Worm (Caenorhabditis elegans) whole organism, L3 larva: Measurements from ENCODE around the gene K11H12.7.

ENCODE experiments used
- R02D3.7 ChIP-seq: fragments of 150-350 bp; optimal IDR thresholded peaks from 2 replicates; lab custom pipeline; 2014; ENCODE audit warnings: missing biosample characterization, missing genetic modification characterization
- ZK546.5 ChIP-seq: sonication (generic microtip); optimal IDR thresholded peaks from 2 replicates; lab custom pipeline; 2017; ENCODE audit warnings: missing biosample characterization, missing genetic modification characterization
- aly-2 ChIP-seq: fragments of 150-350 bp; optimal IDR thresholded peaks from 2 replicates; lab custom pipeline; 2014; ENCODE audit warnings: missing biosample characterization, missing genetic modification characterization
- ama-1 ChIP-seq: fragments of 150-350 bp; optimal IDR thresholded peaks from 2 replicates; lab custom pipeline; 2018
- ceh-16 ChIP-seq: sonication (generic microtip); optimal IDR thresholded peaks from 2 replicates; lab custom pipeline; 2017; ENCODE audit warnings: missing biosample characterization, missing genetic modification characterization
- ceh-28 ChIP-seq: fragments of 150-350 bp; optimal IDR thresholded peaks from 2 replicates; lab custom pipeline; 2014; ENCODE audit warnings: missing biosample characterization, missing genetic modification reagents, missing genetic modification characterization
- ceh-82 ChIP-seq: fragments of 150-350 bp; optimal IDR thresholded peaks from 2 replicates; lab custom pipeline; 2014; ENCODE audit warnings: missing biosample characterization, missing genetic modification characterization
- ceh-9 ChIP-seq: sonication (generic microtip); optimal IDR thresholded peaks from 2 replicates; lab custom pipeline; 2018; ENCODE audit warnings: missing biosample characterization, missing genetic modification characterization
- daf-12 ChIP-seq: fragments of 150-350 bp; optimal IDR thresholded peaks from 2 replicates; lab custom pipeline; 2014; ENCODE audit warnings: missing biosample characterization, missing genetic modification reagents, missing genetic modification characterization
- egl-27 ChIP-seq: sonication (generic microtip); optimal IDR thresholded peaks from 4 replicates; lab custom pipeline; 2017; ENCODE audit warnings: missing biosample characterization, missing genetic modification reagents, missing genetic modification characterization
- egl-5 ChIP-seq: fragments of 150-350 bp; optimal IDR thresholded peaks from 2 replicates; lab custom pipeline; 2017; ENCODE audit warnings: missing biosample characterization, missing genetic modification reagents, missing genetic modification characterization, inconsistent platforms
- elt-1 ChIP-seq: fragments of 150-350 bp; optimal IDR thresholded peaks from 2 replicates; lab custom pipeline; 2014; ENCODE audit warnings: missing biosample characterization, missing genetic modification characterization
- elt-2 ChIP-seq: sonication (generic microtip); optimal IDR thresholded peaks from 2 replicates; lab custom pipeline; 2016; ENCODE audit warnings: missing genetic modification reagents, mild to moderate bottlenecking, missing genetic modification characterization, missing compliant biosample characterization
- elt-3 ChIP-seq, 3 experiments: fragments of 150-350 bp in 1 of 3; sonication (generic microtip) in 2 of 3; optimal IDR thresholded peaks; 2 replicates in 2 of 3; 4 replicates in 1 of 3; lab custom pipeline; 2014 to 2017; ENCODE audit warnings: missing biosample characterization in 3 of 3, missing genetic modification characterization in 3 of 3
- eor-1 ChIP-seq, 2 experiments: fragments of 150-350 bp; optimal IDR thresholded peaks; 2 replicates each; lab custom pipeline; 2014 to 2018; ENCODE audit warnings: missing biosample characterization in 2 of 2, missing genetic modification characterization in 2 of 2
- fkh-10 ChIP-seq: sonication (generic microtip); optimal IDR thresholded peaks from 2 replicates; lab custom pipeline; 2017; ENCODE audit warnings: missing biosample characterization, missing genetic modification reagents, missing genetic modification characterization
- fkh-2 ChIP-seq: fragments of 150-350 bp; optimal IDR thresholded peaks from 2 replicates; lab custom pipeline; 2014; ENCODE audit warnings: missing biosample characterization, missing genetic modification reagents, missing genetic modification characterization
- fos-1 ChIP-seq: fragments of 150-350 bp; optimal IDR thresholded peaks from 2 replicates; lab custom pipeline; 2014; ENCODE audit warnings: missing biosample characterization, missing genetic modification characterization
- hmg-11 ChIP-seq: sonication (generic microtip); optimal IDR thresholded peaks from 2 replicates; lab custom pipeline; 2016; ENCODE audit warnings: missing genetic modification characterization, missing compliant biosample characterization
- jun-1 ChIP-seq: fragments of 150-350 bp; optimal IDR thresholded peaks from 2 replicates; lab custom pipeline; 2014; ENCODE audit warnings: missing biosample characterization, missing genetic modification reagents, missing genetic modification characterization
- lin-15B ChIP-seq: fragments of 150-350 bp; optimal IDR thresholded peaks from 2 replicates; lab custom pipeline; 2014; ENCODE audit warnings: missing biosample characterization, missing genetic modification characterization
- lin-39 ChIP-seq: fragments of 150-350 bp; optimal IDR thresholded peaks from 2 replicates; lab custom pipeline; 2018; ENCODE audit warnings: missing biosample characterization, missing genetic modification reagents, missing genetic modification characterization
- lsy-12 ChIP-seq: sonication (generic microtip); optimal IDR thresholded peaks from 2 replicates; lab custom pipeline; 2016; ENCODE audit warnings: mild to moderate bottlenecking, missing genetic modification characterization, missing compliant biosample characterization
- mdl-1 ChIP-seq: fragments of 150-350 bp; optimal IDR thresholded peaks from 2 replicates; lab custom pipeline; 2014; ENCODE audit warnings: missing biosample characterization, missing genetic modification characterization
- mml-1 ChIP-seq: fragments of 150-350 bp; sonication (generic microtip); optimal IDR thresholded peaks from 3 replicates; lab custom pipeline; 2014; ENCODE audit warnings: missing biosample characterization, missing genetic modification characterization
- nfya-1 ChIP-seq: sonication (generic microtip); optimal IDR thresholded peaks from 2 replicates; lab custom pipeline; 2017; ENCODE audit warnings: missing genetic modification characterization, mild to moderate bottlenecking, missing compliant biosample characterization, antibody characterized with exemption, moderate library complexity; ENCODE audit not compliant: insufficient read depth
- nhr-11 ChIP-seq: fragments of 150-350 bp; optimal IDR thresholded peaks from 2 replicates; lab custom pipeline; 2014; ENCODE audit warnings: missing biosample characterization, missing genetic modification characterization
- nhr-12 ChIP-seq: fragments of 150-350 bp; optimal IDR thresholded peaks from 2 replicates; lab custom pipeline; 2014; ENCODE audit warnings: missing biosample characterization, missing genetic modification characterization
- nhr-23 ChIP-seq: fragments of 150-350 bp; optimal IDR thresholded peaks from 2 replicates; lab custom pipeline; 2014; ENCODE audit warnings: missing biosample characterization, missing genetic modification reagents, missing genetic modification characterization
- nhr-237 ChIP-seq: fragments of 150-350 bp; optimal IDR thresholded peaks from 2 replicates; lab custom pipeline; 2014; ENCODE audit warnings: missing biosample characterization, missing genetic modification characterization
- nhr-25 ChIP-seq: sonication (generic microtip); optimal IDR thresholded peaks from 2 replicates; lab custom pipeline; 2017; ENCODE audit warnings: missing biosample characterization, missing genetic modification characterization
- nhr-28 ChIP-seq: fragments of 150-350 bp; optimal IDR thresholded peaks from 2 replicates; lab custom pipeline; 2014; ENCODE audit warnings: missing biosample characterization, missing genetic modification characterization
- nhr-43 ChIP-seq: sonication (generic microtip); optimal IDR thresholded peaks from 2 replicates; lab custom pipeline; 2016; ENCODE audit warnings: mild to moderate bottlenecking, missing genetic modification characterization, missing compliant biosample characterization; ENCODE audit not compliant: poor library complexity, severe bottlenecking
- nhr-67 ChIP-seq: fragments of 150-350 bp; optimal IDR thresholded peaks from 2 replicates; lab custom pipeline; 2014; ENCODE audit warnings: missing biosample characterization, missing genetic modification characterization
- nhr-76 ChIP-seq: fragments of 150-350 bp; sonication (generic microtip); optimal IDR thresholded peaks from 5 replicates; lab custom pipeline; 2014; ENCODE audit warnings: missing biosample characterization, missing genetic modification characterization
- nhr-77 ChIP-seq: fragments of 150-350 bp; optimal IDR thresholded peaks from 2 replicates; lab custom pipeline; 2014; ENCODE audit warnings: missing biosample characterization, missing genetic modification characterization
- pha-4 ChIP-seq: fragments of 150-350 bp; optimal IDR thresholded peaks from 2 replicates; lab custom pipeline; 2014; ENCODE audit warnings: missing biosample characterization, missing genetic modification reagents, missing genetic modification characterization
- pqm-1 ChIP-seq: fragments of 150-350 bp; optimal IDR thresholded peaks from 2 replicates; lab custom pipeline; 2017; ENCODE audit warnings: missing biosample characterization, missing genetic modification characterization, inconsistent platforms
- sea-2 ChIP-seq: fragments of 150-350 bp; sonication (generic microtip); optimal IDR thresholded peaks from 4 replicates; lab custom pipeline; 2014; ENCODE audit warnings: missing biosample characterization, missing genetic modification reagents, missing genetic modification characterization
- skn-1 ChIP-seq: fragments of 150-350 bp; optimal IDR thresholded peaks from 2 replicates; lab custom pipeline; 2014; ENCODE audit warnings: missing biosample characterization, missing genetic modification characterization
- snpc-4 ChIP-seq: fragments of 150-350 bp; optimal IDR thresholded peaks from 2 replicates; lab custom pipeline; 2014; ENCODE audit warnings: missing biosample characterization, missing genetic modification characterization
- tbx-2 ChIP-seq: sonication (generic microtip); optimal IDR thresholded peaks from 2 replicates; lab custom pipeline; 2016; ENCODE audit warnings: mild to moderate bottlenecking, missing genetic modification characterization, missing compliant biosample characterization
- unc-39 ChIP-seq: sonication (generic microtip); optimal IDR thresholded peaks from 4 replicates; lab custom pipeline; 2017; ENCODE audit warnings: missing biosample characterization, missing genetic modification characterization
- unc-62 ChIP-seq: fragments of 150-350 bp; sonication (generic microtip); optimal IDR thresholded peaks from 4 replicates; lab custom pipeline; 2014; ENCODE audit warnings: missing biosample characterization, missing genetic modification reagents, missing genetic modification characterization
- zag-1 ChIP-seq: fragments of 150-350 bp; optimal IDR thresholded peaks from 2 replicates; lab custom pipeline; 2014; ENCODE audit warnings: missing biosample characterization, missing genetic modification characterization
- ztf-11 ChIP-seq: fragments of 150-350 bp; optimal IDR thresholded peaks from 2 replicates; lab custom pipeline; 2014; ENCODE audit warnings: missing biosample characterization, missing genetic modification characterization
- ztf-4 ChIP-seq: fragments of 150-350 bp; optimal IDR thresholded peaks from 2 replicates; lab custom pipeline; 2014; ENCODE audit warnings: missing biosample characterization, missing genetic modification characterization

The K11H12.7 gene

ce11 chrIV:653138-653848, 12.0 kb upstream of the K11H12.7 start, which contains the start of gene K11H12.1:
TSS of gene K11H12.1 (minus strand) at chrIV:653421.
- TF ChIP-seq nhr-43 (tag; lab: Kevin White, UChicago) (peak; percentile 28), elt-3 (tag; optimal IDR thresholded peaks at IDR 0.05; lab: Kevin White, UChicago) (no peak), skn-1 (tag; lab: Kevin White, UChicago) (no peak)

- TF ChIP-seq ceh-28 (tag; lab: Kevin White, UChicago) (peak; percentile 96), lin-39 (tag; lab: Kevin White, UChicago) (peak; percentile 99), unc-39 (tag; lab: Kevin White, UChicago) (peak; percentile 66), nhr-67 (peak; percentile 66), aly-2 (tag; lab: Kevin White, UChicago) (peak; percentile 89), R02D3.7 (tag; lab: Kevin White, UChicago) (peak; percentile 99), hmg-11 (tag; lab: Kevin White, UChicago) (peak; percentile 100), ZK546.5 (peak; percentile 76), fos-1 (tag; lab: Kevin White, UChicago) (peak; percentile 99), skn-1 (tag; lab: Kevin White, UChicago) (peak; percentile 97), ama-1 (lab: Kevin White, UChicago) (peak; percentile 93), tbx-2 (tag; lab: Kevin White, UChicago) (peak; percentile 98), zag-1 (tag; lab: Kevin White, UChicago) (peak; percentile 88), lin-15B (tag; lab: Kevin White, UChicago) (peak; percentile 99), sea-2 (peak; percentile 69), unc-62 (GFP tag; lab: Kevin White, UChicago) (peak; percentile 98), egl-5 (tag; lab: Kevin White, UChicago) (peak; percentile 98), nhr-237 (no peak), ceh-9 (tag; lab: Kevin White, UChicago) (no peak), mdl-1 (tag; lab: Kevin White, UChicago) (peak; percentile 96), mml-1 (tag; lab: Kevin White, UChicago) (no peak), nhr-23 (tag; lab: Kevin White, UChicago) (peak; percentile 100), nhr-12 (no peak), ceh-82 (tag; lab: Kevin White, UChicago) (peak; percentile 97), nfya-1 (tag; lab: Kevin White, UChicago) (peak; percentile 100), pha-4 (tag; lab: Kevin White, UChicago) (peak; percentile 100), lsy-12 (tag; lab: Kevin White, UChicago) (peak; percentile 100), pqm-1 (peak; percentile 95), nhr-76 (tag; lab: Kevin White, UChicago) (peak; percentile 89), elt-1 (tag; lab: Kevin White, UChicago) (peak; percentile 92), ztf-4 (peak; percentile 97), elt-3 (tag; optimal IDR thresholded peaks at IDR 0.05; lab: Kevin White, UChicago) (peak; percentile 79 to 99 (median 92)), nhr-11 (peak; percentile 98), fkh-10 (peak; percentile 99), egl-27 (tag; lab: Kevin White, UChicago) (peak; percentile 97), snpc-4 (peak; percentile 98), elt-2 (tag; lab: Kevin White, UChicago) (peak; percentile 98), ceh-16 (tag; lab: Kevin White, UChicago) (peak; percentile 71), nhr-43 (tag; lab: Kevin White, UChicago) (peak; percentile 99), ztf-11 (peak; percentile 71), nhr-77 (tag; lab: Kevin White, UChicago) (peak; percentile 96), daf-12 (peak; percentile 79), nhr-25 (tag; lab: Kevin White, UChicago) (peak; percentile 100), jun-1 (tag; lab: Kevin White, UChicago) (peak; percentile 99), fkh-2 (tag; lab: Kevin White, UChicago) (peak; percentile 89), nhr-28 (tag; lab: Kevin White, UChicago) (peak; percentile 91), eor-1 (tag; optimal IDR thresholded peaks at IDR 0.05; lab: Kevin White, UChicago) (no peak)
Measured at ce11 chrIV:654526-655440, 10.5 kb upstream of the K11H12.7 start, which contains the start of the genes rpl-15 and K11H12.8. TSS of gene rpl-15 (minus strand) at chrIV:654576. TSS of gene K11H12.8 (plus strand) at chrIV:655390.
